Worm (Caenorhabditis elegans) whole organism, L4 larva: Measurements from ENCODE around the gene catp-4.

Source experiments
- F10B5.3 ChIP-seq: sonication (generic microtip); optimal IDR thresholded peaks from 2 replicates; lab custom pipeline; 2016; ENCODE audit warnings: mild to moderate bottlenecking, missing genetic modification characterization, missing compliant biosample characterization
- F49E8.2 ChIP-seq: sonication (generic microtip); optimal IDR thresholded peaks from 2 replicates; lab custom pipeline; 2016; ENCODE audit warnings: missing compliant biosample characterization, mild to moderate bottlenecking, missing genetic modification characterization, borderline replicate concordance
- R02D3.7 ChIP-seq: fragments of 150-350 bp; sonication (generic microtip); optimal IDR thresholded peaks from 3 replicates; lab custom pipeline; 2014; ENCODE audit warnings: missing biosample characterization, missing genetic modification characterization
- Y105C5A.15 ChIP-seq: fragments of 200-800 bp; sonication (Bioruptor generic); IDR thresholded peaks from 2 replicates; pipeline ENCODE4 v1.3.6; 2022; ENCODE audit warnings: missing genetic modification characterization, missing compliant biosample characterization
- Y48G9A.11 ChIP-seq: fragments of 200-800 bp; sonication (Bioruptor generic); IDR thresholded peaks from 2 replicates; pipeline ENCODE4 v1.3.6; 2022; ENCODE audit warnings: missing genetic modification reagents, missing genetic modification characterization, missing compliant biosample characterization
- aha-1 ChIP-seq: fragments of 150-350 bp; peaks from one replicate; lab custom pipeline; 2014; ENCODE audit warnings: missing biosample characterization, missing genetic modification characterization
- ama-1 ChIP-seq: fragments of 150-350 bp; optimal IDR thresholded peaks from 2 replicates; lab custom pipeline; 2014; ENCODE audit warnings: inconsistent platforms, mixed read lengths
- arid-1 ChIP-seq: fragments of 200-800 bp; sonication (Bioruptor generic); conservative IDR thresholded peaks from 2 replicates; pipeline ENCODE4 v1.3.6; 2022; ENCODE audit warnings: missing genetic modification reagents, missing genetic modification characterization, missing compliant biosample characterization
- ceh-44 ChIP-seq: fragments of 200-800 bp; sonication (Bioruptor generic); IDR thresholded peaks from 2 replicates; pipeline ENCODE4 v1.3.6; 2022; ENCODE audit warnings: missing genetic modification reagents, missing genetic modification characterization, missing compliant biosample characterization
- ceh-62 ChIP-seq: sonication (generic microtip); optimal IDR thresholded peaks from 2 replicates; lab custom pipeline; 2017; ENCODE audit warnings: missing biosample characterization, missing genetic modification characterization
- daf-12 ChIP-seq: fragments of 150-350 bp; optimal IDR thresholded peaks from 2 replicates; lab custom pipeline; 2014; ENCODE audit warnings: missing biosample characterization, missing genetic modification reagents, missing genetic modification characterization
- daf-16 ChIP-seq, 3 experiments: sonication (generic microtip); optimal IDR thresholded peaks; 2 replicates each; lab custom pipeline; 2016 to 2017; ENCODE audit warnings: missing genetic modification characterization in 3 of 3, missing genetic modification reagents in 3 of 3, mild to moderate bottlenecking in 2 of 3, missing compliant biosample characterization in 2 of 3, missing biosample characterization in 1 of 3, moderate library complexity in 1 of 3
- daf-19 ChIP-seq: fragments of 200-800 bp; sonication (Bioruptor generic); conservative IDR thresholded peaks from 2 replicates; pipeline ENCODE4 v1.3.6; 2022; ENCODE audit warnings: missing genetic modification characterization, missing compliant biosample characterization
- egl-27 ChIP-seq: sonication (generic microtip); optimal IDR thresholded peaks from 3 replicates; lab custom pipeline; 2017; ENCODE audit warnings: missing biosample characterization, missing genetic modification reagents, missing genetic modification characterization
- fos-1 ChIP-seq: fragments of 150-350 bp; optimal IDR thresholded peaks from 2 replicates; lab custom pipeline; 2014; ENCODE audit warnings: missing biosample characterization, missing genetic modification characterization
- hif-1 ChIP-seq, 2 experiments: sonication (generic microtip); optimal IDR thresholded peaks; 2 replicates each; lab custom pipeline; 2016 to 2017; ENCODE audit warnings: missing compliant biosample characterization in 2 of 2, missing genetic modification characterization in 2 of 2, missing genetic modification reagents in 2 of 2, missing genotype in 2 of 2, mild to moderate bottlenecking in 1 of 2
- jun-1 ChIP-seq: fragments of 150-350 bp; optimal IDR thresholded peaks from 2 replicates; lab custom pipeline; 2014; ENCODE audit warnings: missing biosample characterization, missing genetic modification reagents, missing genetic modification characterization
- lim-7 ChIP-seq: fragments of 200-800 bp; sonication (Bioruptor generic); IDR thresholded peaks from 2 replicates; pipeline ENCODE4 v1.3.6; 2022; ENCODE audit warnings: missing genetic modification characterization, missing compliant biosample characterization
- lin-13 ChIP-seq: fragments of 150-350 bp; optimal IDR thresholded peaks from 2 replicates; lab custom pipeline; 2014; ENCODE audit warnings: missing biosample characterization, missing genetic modification reagents, missing genetic modification characterization
- madf-9 ChIP-seq: fragments of 200-800 bp; sonication (Bioruptor generic); conservative IDR thresholded peaks from 2 replicates; pipeline ENCODE4 v1.3.6; 2022; ENCODE audit warnings: missing genetic modification reagents, missing genetic modification characterization, missing compliant biosample characterization
- mdl-1 ChIP-seq, 2 experiments: fragments of 150-350 bp in 1 of 2; sonication (generic microtip) in 1 of 2; optimal IDR thresholded peaks; 2 replicates each; lab custom pipeline; 2014 to 2017; ENCODE audit warnings: missing biosample characterization in 2 of 2, missing genetic modification characterization in 2 of 2
- mdt-29 ChIP-seq: fragments of 200-800 bp; sonication (Bioruptor generic); IDR thresholded peaks from 2 replicates; pipeline ENCODE4 v1.3.6; 2022; ENCODE audit warnings: missing genetic modification reagents, missing genetic modification characterization, missing compliant biosample characterization
- mxl-2 ChIP-seq: fragments of 200-800 bp; sonication (Bioruptor generic); conservative IDR thresholded peaks from 2 replicates; pipeline ENCODE4 v1.3.6; 2022; ENCODE audit warnings: missing genetic modification reagents, missing genetic modification characterization, missing compliant biosample characterization
- nhr-102 ChIP-seq: sonication (generic microtip); optimal IDR thresholded peaks from 2 replicates; lab custom pipeline; 2016; ENCODE audit warnings: mild to moderate bottlenecking, missing genetic modification characterization, moderate library complexity, missing compliant biosample characterization
- nhr-11 ChIP-seq: fragments of 150-350 bp; optimal IDR thresholded peaks from 2 replicates; lab custom pipeline; 2014; ENCODE audit warnings: missing biosample characterization, missing genetic modification characterization
- nhr-42 ChIP-seq: fragments of 200-800 bp; sonication (Bioruptor generic); IDR thresholded peaks from 2 replicates; pipeline ENCODE4 v1.3.6; 2022; ENCODE audit warnings: missing genetic modification characterization, missing compliant biosample characterization
- nhr-48 ChIP-seq: sonication (generic microtip); optimal IDR thresholded peaks from 2 replicates; lab custom pipeline; 2016; ENCODE audit warnings: mild to moderate bottlenecking, missing genetic modification characterization, missing compliant biosample characterization
- nhr-6 ChIP-seq: fragments of 150-350 bp; optimal IDR thresholded peaks from 2 replicates; lab custom pipeline; 2014; ENCODE audit warnings: missing biosample characterization, missing genetic modification characterization
- snpc-1.2 ChIP-seq: fragments of 200-800 bp; sonication (Bioruptor generic); IDR thresholded peaks from 2 replicates; pipeline ENCODE4 v1.3.6; 2022; ENCODE audit warnings: missing genetic modification reagents, missing genetic modification characterization, missing compliant biosample characterization
- snpc-4 ChIP-seq: fragments of 150-350 bp; optimal IDR thresholded peaks from 2 replicates; lab custom pipeline; 2014; ENCODE audit warnings: missing biosample characterization, missing genetic modification characterization
- unc-62 ChIP-seq, 3 experiments: fragments of 150-350 bp in 1 of 3; sonication (generic microtip); optimal IDR thresholded peaks in 2 of 3; peaks in 1 of 3; 1 replicate in 1 of 3; 2 replicates in 2 of 3; lab custom pipeline; 2014 to 2017; ENCODE audit warnings: missing biosample characterization in 3 of 3, missing genetic modification characterization in 3 of 3, missing genetic modification reagents in 3 of 3, missing genotype in 1 of 3
- vab-7 ChIP-seq: fragments of 200-800 bp; sonication (Bioruptor generic); IDR thresholded peaks from 2 replicates; pipeline ENCODE4 v1.3.6; 2022; ENCODE audit warnings: missing genetic modification reagents, missing genetic modification characterization, missing compliant biosample characterization
- zag-1 ChIP-seq: fragments of 150-350 bp; optimal IDR thresholded peaks from 2 replicates; lab custom pipeline; 2014; ENCODE audit warnings: missing biosample characterization, missing genetic modification characterization
- zfp-2 ChIP-seq: sonication (generic microtip); optimal IDR thresholded peaks from 2 replicates; lab custom pipeline; 2016; ENCODE audit warnings: mild to moderate bottlenecking, missing genetic modification characterization, missing compliant biosample characterization
- zip-2 ChIP-seq: fragments of 150-350 bp; optimal IDR thresholded peaks from 2 replicates; lab custom pipeline; 2014; ENCODE audit warnings: missing biosample characterization, missing genetic modification characterization
- ztf-7 ChIP-seq: fragments of 150-350 bp; optimal IDR thresholded peaks from 2 replicates; lab custom pipeline; 2014; ENCODE audit warnings: missing biosample characterization, missing genetic modification characterization

catp-4 gene

ce11 chrII:14605026-14605425, 11.6 kb downstream of the catp-4 start (continued):
- TF ChIP-seq ceh-62 (tag; lab: Kevin White, UChicago) (no peak), nhr-11 (tag; lab: Kevin White, UChicago) (no peak), madf-9 (0 out of 2 replicates have a peak, but pooled peaks have one; percentile 31), ztf-7 (no peak), snpc-4 (tag; lab: Kevin White, UChicago) (no peak), arid-1 (GFP tag; lab: Robert Waterston, UW) (no peak), R02D3.7 (no peak), nhr-102 (tag; lab: Kevin White, UChicago) (no peak), egl-27 (tag; lab: Kevin White, UChicago) (no peak), ceh-44 (GFP tag; lab: Robert Waterston, UW) (no peak)

- TF ChIP-seq lin-13 (no peak), nhr-6 (tag; lab: Kevin White, UChicago) (peak; percentile 4), daf-16 (GFP tag; optimal IDR thresholded peaks at IDR 0.05; lab: Kevin White, UChicago) (no peak), daf-16 (tag; optimal IDR thresholded peaks at IDR 0.05; lab: Kevin White, UChicago) (peak; percentile 19), daf-12 (tag; lab: Kevin White, UChicago) (no peak), Y48G9A.11 (GFP tag; lab: Robert Waterston, UW) (no peak), aha-1 (tag; lab: Kevin White, UChicago) (peak; percentile 66), Y105C5A.15 (GFP tag; lab: Robert Waterston, UW) (no peak), unc-62 (GFP tag; optimal IDR thresholded peaks at IDR 0.05 in 1 of 2; lab: Kevin White, UChicago) (peak in 1 of 2 experiments; percentile 1), unc-62 (tag; optimal IDR thresholded peaks at IDR 0.05; lab: Kevin White, UChicago) (no peak)
- TF ChIP-seq, all 104 proteins: peak for 4
Observed at ce11 chrII:14605479-14605878, 12.1 kb downstream of the catp-4 start, which contains the start of gene F19H8.2. Gene F19H8.2, minus strand, starts transcription at chrII:14605869.

ce11 chrII:14606172-14606571, 12.8 kb downstream of the catp-4 start, which contains the start of gene arl-3:
Gene arl-3, plus strand, starts transcription at chrII:14606472.
- TF ChIP-seq mdt-29 (GFP tag; lab: Robert Waterston, UW) (no peak), jun-1 (no peak), fos-1 (tag; lab: Kevin White, UChicago) (no peak), daf-19 (GFP tag; lab: Robert Waterston, UW) (no peak), snpc-4 (tag; lab: Kevin White, UChicago) (no peak), zfp-2 (tag; lab: Kevin White, UChicago) (no peak), zip-2 (no peak), mdl-1 (tag; optimal IDR thresholded peaks at IDR 0.05; lab: Kevin White, UChicago) (no peak), F49E8.2 (tag; lab: Kevin White, UChicago) (no peak), F10B5.3 (no peak), nhr-102 (tag; lab: Kevin White, UChicago) (no peak)

ce11 chrII:14608508-14608907, 15.1 kb downstream of the catp-4 start:
- TF ChIP-seq nhr-48 (tag; lab: Kevin White, UChicago) (no peak), unc-62 (GFP tag; optimal IDR thresholded peaks at IDR 0.05 in 1 of 2; lab: Kevin White, UChicago) (peak in 1 of 2 experiments; percentile 50), unc-62 (tag; optimal IDR thresholded peaks at IDR 0.05; lab: Kevin White, UChicago) (no peak), ama-1 (lab: Kevin White, UChicago) (peak; percentile 79), aha-1 (tag; lab: Kevin White, UChicago) (peak; percentile 86), vab-7 (GFP tag; lab: Robert Waterston, UW) (no peak), daf-12 (tag; lab: Kevin White, UChicago) (no peak), hif-1 (tag; optimal IDR thresholded peaks at IDR 0.05; lab: Kevin White, UChicago) (no peak), mxl-2 (no peak), snpc-1.2 (no peak), zag-1 (tag; lab: Kevin White, UChicago) (no peak), lim-7 (no peak), F49E8.2 (tag; lab: Kevin White, UChicago) (no peak), nhr-6 (tag; lab: Kevin White, UChicago) (peak; percentile 6), nhr-42 (GFP tag; lab: Robert Waterston, UW) (0 out of 2 replicates have a peak, but pooled peaks have one; percentile 55)
